Worm (Caenorhabditis elegans) whole organism, L4 larva: ENCODE results near the gene Y17G7B.21.

Source experiments
- D1046.2 ChIP-seq: fragments of 200-800 bp; sonication (Bioruptor generic); IDR thresholded peaks from 2 replicates; pipeline ENCODE4 v1.3.6; 2022; ENCODE audit warnings: missing genetic modification characterization, missing compliant biosample characterization
- F10B5.3 ChIP-seq: sonication (generic microtip); optimal IDR thresholded peaks from 2 replicates; lab custom pipeline; 2016; ENCODE audit warnings: mild to moderate bottlenecking, missing genetic modification characterization, missing compliant biosample characterization
- F37D6.2 ChIP-seq: sonication (generic microtip); optimal IDR thresholded peaks from 2 replicates; lab custom pipeline; 2016; ENCODE audit warnings: mild to moderate bottlenecking, missing genetic modification characterization, missing compliant biosample characterization
- F49E8.2 ChIP-seq: sonication (generic microtip); optimal IDR thresholded peaks from 2 replicates; lab custom pipeline; 2016; ENCODE audit warnings: missing compliant biosample characterization, mild to moderate bottlenecking, missing genetic modification characterization, borderline replicate concordance
- T20F7.1 ChIP-seq: fragments of 200-800 bp; sonication (Bioruptor generic); optimal IDR thresholded peaks from 2 replicates; lab custom pipeline; 2018; ENCODE audit warnings: mild to moderate bottlenecking, missing genetic modification characterization, missing compliant biosample characterization
- T26A8.4 ChIP-seq: fragments of 200-800 bp; sonication (Bioruptor generic); IDR thresholded peaks from 2 replicates; pipeline ENCODE4 v1.3.6; 2022; ENCODE audit warnings: missing genetic modification characterization, missing compliant biosample characterization
- Y105C5A.15 ChIP-seq: fragments of 200-800 bp; sonication (Bioruptor generic); IDR thresholded peaks from 2 replicates; pipeline ENCODE4 v1.3.6; 2022; ENCODE audit warnings: missing genetic modification characterization, missing compliant biosample characterization
- Y48G9A.11 ChIP-seq: fragments of 200-800 bp; sonication (Bioruptor generic); IDR thresholded peaks from 2 replicates; pipeline ENCODE4 v1.3.6; 2022; ENCODE audit warnings: missing genetic modification reagents, missing genetic modification characterization, missing compliant biosample characterization
- aly-2 ChIP-seq: sonication (generic microtip); optimal IDR thresholded peaks from 2 replicates; lab custom pipeline; 2018; ENCODE audit warnings: missing biosample characterization, missing genetic modification characterization
- arid-1 ChIP-seq: fragments of 200-800 bp; sonication (Bioruptor generic); conservative IDR thresholded peaks from 2 replicates; pipeline ENCODE4 v1.3.6; 2022; ENCODE audit warnings: missing genetic modification reagents, missing genetic modification characterization, missing compliant biosample characterization
- attf-4 ChIP-seq: sonication (generic microtip); optimal IDR thresholded peaks from 3 replicates; lab custom pipeline; 2017; ENCODE audit warnings: missing biosample characterization, missing genetic modification characterization
- ceh-62 ChIP-seq: sonication (generic microtip); optimal IDR thresholded peaks from 2 replicates; lab custom pipeline; 2017; ENCODE audit warnings: missing biosample characterization, missing genetic modification characterization
- daf-16 ChIP-seq, 3 experiments: sonication (generic microtip); optimal IDR thresholded peaks; 2 replicates each; lab custom pipeline; 2016 to 2017; ENCODE audit warnings: missing genetic modification characterization in 3 of 3, missing genetic modification reagents in 3 of 3, mild to moderate bottlenecking in 2 of 3, missing compliant biosample characterization in 2 of 3, missing biosample characterization in 1 of 3, moderate library complexity in 1 of 3
- egl-27 ChIP-seq: sonication (generic microtip); optimal IDR thresholded peaks from 3 replicates; lab custom pipeline; 2017; ENCODE audit warnings: missing biosample characterization, missing genetic modification reagents, missing genetic modification characterization
- egl-43 ChIP-seq: fragments of 200-800 bp; sonication (Bioruptor generic); IDR thresholded peaks from 2 replicates; pipeline ENCODE4 v1.3.6; 2022; ENCODE audit warnings: missing genetic modification reagents, missing genetic modification characterization, missing compliant biosample characterization
- hlh-11 ChIP-seq: fragments of 200-800 bp; sonication (Bioruptor generic); optimal IDR thresholded peaks from 2 replicates; lab custom pipeline; 2018; ENCODE audit warnings: mild to moderate bottlenecking, missing genetic modification characterization, missing compliant biosample characterization
- lin-13 ChIP-seq: fragments of 150-350 bp; optimal IDR thresholded peaks from 2 replicates; lab custom pipeline; 2014; ENCODE audit warnings: missing biosample characterization, missing genetic modification reagents, missing genetic modification characterization
- lin-15B ChIP-seq: fragments of 150-350 bp; sonication (generic microtip); optimal IDR thresholded peaks from 3 replicates; lab custom pipeline; 2014; ENCODE audit warnings: missing biosample characterization, missing genetic modification characterization
- lin-39 ChIP-seq: fragments of 150-350 bp; optimal IDR thresholded peaks from 2 replicates; lab custom pipeline; 2014; ENCODE audit warnings: missing biosample characterization, missing genetic modification reagents, missing genetic modification characterization
- lir-3 ChIP-seq: sonication (generic microtip); optimal IDR thresholded peaks from 2 replicates; lab custom pipeline; 2016; ENCODE audit warnings: mild to moderate bottlenecking, missing genetic modification characterization, missing compliant biosample characterization
- lsy-2 ChIP-seq, 2 experiments: fragments of 150-350 bp in 1 of 2; sonication (generic microtip) in 1 of 2; optimal IDR thresholded peaks; 2 replicates each; lab custom pipeline; 2014 to 2017; ENCODE audit warnings: missing biosample characterization in 2 of 2, missing genetic modification characterization in 2 of 2
- madf-5 ChIP-seq, 2 experiments: fragments of 200-800 bp; sonication (Bioruptor generic); IDR thresholded peaks; 2 replicates each; pipeline ENCODE4 v1.3.6; 2022; ENCODE audit warnings: missing compliant biosample characterization in 2 of 2, missing genetic modification characterization in 2 of 2
- mdl-1 ChIP-seq, 2 experiments: fragments of 150-350 bp in 1 of 2; sonication (generic microtip) in 1 of 2; optimal IDR thresholded peaks; 2 replicates each; lab custom pipeline; 2014 to 2017; ENCODE audit warnings: missing biosample characterization in 2 of 2, missing genetic modification characterization in 2 of 2
- mep-1 ChIP-seq: fragments of 150-350 bp; sonication (generic microtip); optimal IDR thresholded peaks from 3 replicates; lab custom pipeline; 2014; ENCODE audit warnings: missing biosample characterization, missing genetic modification characterization
- nhr-10 ChIP-seq: fragments of 150-350 bp; optimal IDR thresholded peaks from 2 replicates; lab custom pipeline; 2014; ENCODE audit warnings: missing biosample characterization, missing genetic modification characterization
- nhr-25 ChIP-seq: sonication (generic microtip); optimal IDR thresholded peaks from 2 replicates; lab custom pipeline; 2017; ENCODE audit warnings: missing genetic modification characterization, mild to moderate bottlenecking, missing compliant biosample characterization, antibody characterized with exemption, moderate library complexity, borderline replicate concordance; ENCODE audit not compliant: insufficient read depth
- nhr-41 ChIP-seq: fragments of 200-800 bp; sonication (Bioruptor generic); IDR thresholded peaks from 2 replicates; pipeline ENCODE4 v1.3.6; 2022; ENCODE audit warnings: missing genetic modification reagents, missing genetic modification characterization, missing compliant biosample characterization
- nhr-6 ChIP-seq: fragments of 150-350 bp; optimal IDR thresholded peaks from 2 replicates; lab custom pipeline; 2014; ENCODE audit warnings: missing biosample characterization, missing genetic modification characterization
- nhr-77 ChIP-seq: fragments of 150-350 bp; optimal IDR thresholded peaks from 2 replicates; lab custom pipeline; 2014; ENCODE audit warnings: missing biosample characterization, missing genetic modification characterization
- pqm-1 ChIP-seq: sonication (generic microtip); optimal IDR thresholded peaks from 2 replicates; lab custom pipeline; 2017; ENCODE audit warnings: missing biosample characterization, missing genetic modification characterization
- rbr-2 ChIP-seq: sonication (generic microtip); optimal IDR thresholded peaks from 2 replicates; lab custom pipeline; 2016; ENCODE audit warnings: missing genotype, missing genetic modification characterization, missing compliant biosample characterization
- set-16 ChIP-seq: fragments of 200-800 bp; sonication (Bioruptor generic); IDR thresholded peaks from 2 replicates; pipeline ENCODE4 v1.3.6; 2022; ENCODE audit warnings: missing genetic modification reagents, missing genetic modification characterization, missing compliant biosample characterization
- snpc-4 ChIP-seq: fragments of 150-350 bp; optimal IDR thresholded peaks from 2 replicates; lab custom pipeline; 2014; ENCODE audit warnings: missing biosample characterization, missing genetic modification characterization
- tra-1 ChIP-seq: fragments of 200-800 bp; sonication (Bioruptor generic); IDR thresholded peaks from 2 replicates; pipeline ENCODE4 v1.3.6; 2022; ENCODE audit warnings: missing genetic modification reagents, missing genetic modification characterization, missing compliant biosample characterization
- unc-130 ChIP-seq: sonication (generic microtip); optimal IDR thresholded peaks from 2 replicates; lab custom pipeline; 2016; ENCODE audit warnings: missing genetic modification reagents, missing genetic modification characterization, missing compliant biosample characterization
- unc-62 ChIP-seq, 3 experiments: fragments of 150-350 bp in 1 of 3; sonication (generic microtip); optimal IDR thresholded peaks in 2 of 3; peaks in 1 of 3; 1 replicate in 1 of 3; 2 replicates in 2 of 3; lab custom pipeline; 2014 to 2017; ENCODE audit warnings: missing biosample characterization in 3 of 3, missing genetic modification characterization in 3 of 3, missing genetic modification reagents in 3 of 3, missing genotype in 1 of 3
- zag-1 ChIP-seq: fragments of 150-350 bp; optimal IDR thresholded peaks from 2 replicates; lab custom pipeline; 2014; ENCODE audit warnings: missing biosample characterization, missing genetic modification characterization
- zip-11 ChIP-seq: fragments of 200-800 bp; sonication (Bioruptor generic); IDR thresholded peaks from 2 replicates; pipeline ENCODE4 v1.3.6; 2022; ENCODE audit warnings: missing genetic modification characterization, missing compliant biosample characterization
- ztf-11 ChIP-seq: fragments of 150-350 bp; optimal IDR thresholded peaks from 2 replicates; lab custom pipeline; 2014; ENCODE audit warnings: missing biosample characterization, missing genetic modification characterization

Y17G7B.21 gene

DNA sequence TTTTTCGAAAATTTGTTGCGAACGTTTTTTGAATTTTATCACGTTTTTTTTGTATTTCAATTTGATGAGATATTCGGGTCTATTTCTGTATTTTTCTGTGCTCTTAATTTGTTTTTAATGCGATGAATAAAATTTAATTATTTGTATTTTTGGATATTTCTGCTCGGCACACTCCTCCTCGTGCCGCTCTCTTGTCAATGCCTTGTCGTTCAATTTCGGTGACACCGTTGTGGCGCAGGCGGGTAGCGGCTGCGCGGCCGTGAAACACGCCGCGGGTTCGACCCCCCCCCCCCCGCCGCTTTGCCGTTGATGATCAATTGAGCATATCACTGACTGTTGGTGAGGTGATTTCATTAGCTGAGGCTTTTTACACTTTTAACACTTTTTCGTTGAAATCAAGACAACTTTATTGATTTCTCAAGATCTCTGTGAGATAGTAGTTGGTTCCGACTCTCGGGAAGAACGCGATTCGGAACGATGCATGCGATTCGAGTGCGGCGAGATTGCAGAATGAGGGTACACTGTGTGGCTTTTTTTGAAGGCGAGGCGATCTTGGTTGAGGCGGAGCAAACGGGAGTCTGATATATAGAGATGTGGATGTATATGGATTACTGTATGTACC, 16.8 kb downstream of the Y17G7B.21 start (continued):
- TF ChIP-seq lin-15B (no peak), snpc-4 (tag; lab: Kevin White, UChicago) (no peak), zag-1 (tag; lab: Kevin White, UChicago) (no peak), T20F7.1 (GFP tag; lab: Kevin White, UChicago) (peak; percentile 84), lsy-2 (tag; optimal IDR thresholded peaks at IDR 0.05; lab: Kevin White, UChicago) (peak; percentile 11 to 56), F37D6.2 (peak; percentile 83), lir-3 (tag; lab: Kevin White, UChicago) (peak; percentile 93), T26A8.4 (GFP tag; lab: Robert Waterston, UW) (peak; percentile 96), unc-62 (GFP tag; optimal IDR thresholded peaks at IDR 0.05 in 1 of 2; lab: Kevin White, UChicago) (peak in 1 of 2 experiments; percentile 73), unc-62 (tag; optimal IDR thresholded peaks at IDR 0.05; lab: Kevin White, UChicago) (no peak), lin-39 (tag; lab: Kevin White, UChicago) (no peak), nhr-41 (GFP tag; lab: Robert Waterston, UW) (peak; percentile 97), zip-11 (GFP tag; lab: Robert Waterston, UW) (peak; percentile 93), mep-1 (tag; lab: Kevin White, UChicago) (peak; percentile 88), nhr-77 (tag; lab: Kevin White, UChicago) (peak; percentile 16), tra-1 (GFP tag; lab: Robert Waterston, UW) (peak; percentile 96), D1046.2 (GFP tag; lab: Robert Waterston, UW) (peak; percentile 97), set-16 (GFP tag; lab: Robert Waterston, UW) (peak; percentile 100), ceh-62 (no peak), F10B5.3 (tag; lab: Kevin White, UChicago) (peak; percentile 86), rbr-2 (tag; lab: Kevin White, UChicago) (peak; percentile 90), Y48G9A.11 (peak; percentile 98), nhr-10 (tag; lab: Kevin White, UChicago) (no peak), hlh-11 (tag; lab: Kevin White, UChicago) (peak; percentile 85), pqm-1 (no peak), daf-16 (GFP tag; optimal IDR thresholded peaks at IDR 0.05; lab: Kevin White, UChicago) (peak; percentile 85 to 98), daf-16 (tag; optimal IDR thresholded peaks at IDR 0.05; lab: Kevin White, UChicago) (peak; percentile 52), Y105C5A.15 (GFP tag; lab: Robert Waterston, UW) (peak; percentile 99), aly-2 (no peak), unc-130 (peak; percentile 95), lin-13 (GFP tag; lab: Kevin White, UChicago) (peak; percentile 64), F49E8.2 (tag; lab: Kevin White, UChicago) (peak; percentile 93), nhr-6 (tag; lab: Kevin White, UChicago) (peak; percentile 40), egl-27 (no peak), arid-1 (peak; percentile 99), egl-43 (GFP tag; lab: Robert Waterston, UW) (peak; percentile 100), attf-4 (tag; lab: Kevin White, UChicago) (peak; percentile 57), madf-5 (GFP tag; IDR thresholded peaks at IDR 0.05; lab: Robert Waterston, UW) (peak; percentile 98 to 99), ztf-11 (no peak), mdl-1 (tag; optimal IDR thresholded peaks at IDR 0.05; lab: Kevin White, UChicago) (peak in 1 of 2 experiments; percentile 22), nhr-25 (no peak)
